Fruit fly (Drosophila melanogaster) whole organism, embryonic: ENCODE data around the gene Cpr97Ea.

Source experiments
- Adf1 ChIP-seq: fragments of 200-800 bp; sonication (Bioruptor generic); IDR thresholded peaks from 2 replicates; pipeline ENCODE4 v1.3.6; 2022; ENCODE audit warnings: missing biosample characterization, missing genetic modification characterization
- Aef1 ChIP-seq: fragments of 200-800 bp; sonication (Bioruptor generic); IDR thresholded peaks from 3 replicates; pipeline ENCODE4 v1.3.6; 2022; ENCODE audit warnings: missing biosample characterization, missing genetic modification characterization
- Bdp1 ChIP-seq: fragments of 200-800 bp; sonication (Bioruptor generic); optimal IDR thresholded peaks from 3 replicates; lab custom pipeline; 2016; ENCODE audit warnings: missing biosample characterization, missing genetic modification characterization
- CG11723 ChIP-seq: fragments of 200-800 bp; sonication (Bioruptor generic); optimal IDR thresholded peaks from 2 replicates; lab custom pipeline; 2017; ENCODE audit warnings: missing biosample characterization, mild to moderate bottlenecking, missing genetic modification characterization
- CG16813 ChIP-seq: fragments of 200-800 bp; sonication (Bioruptor generic); IDR thresholded peaks from 3 replicates; pipeline ENCODE4 v1.3.6; 2022; ENCODE audit warnings: missing biosample characterization, missing genetic modification characterization; ENCODE audit not compliant: partially characterized antibody
- CG17612 ChIP-seq: fragments of 200-800 bp; sonication (Bioruptor generic); IDR thresholded peaks from 2 replicates; pipeline ENCODE4 v1.3.6; 2022; ENCODE audit warnings: missing biosample characterization, missing genetic modification characterization
- CG1832 ChIP-seq: fragments of 200-800 bp; sonication (Bioruptor generic); optimal IDR thresholded peaks from 2 replicates; lab custom pipeline; 2017; ENCODE audit warnings: missing biosample characterization, mild to moderate bottlenecking, missing genetic modification characterization, inconsistent platforms
- CG7372 ChIP-seq: fragments of 200-800 bp; sonication (Bioruptor generic); IDR thresholded peaks from 2 replicates; pipeline ENCODE4 v1.3.6; 2022; ENCODE audit warnings: missing biosample characterization, missing genetic modification characterization
- CG8281 ChIP-seq: fragments of 200-800 bp; sonication (Bioruptor generic); optimal IDR thresholded peaks from 2 replicates; lab custom pipeline; 2018; ENCODE audit warnings: missing biosample characterization, mild to moderate bottlenecking, missing genetic modification characterization, moderate library complexity
- CG9609 ChIP-seq: fragments of 200-800 bp; sonication (Bioruptor generic); optimal IDR thresholded peaks from 3 replicates; lab custom pipeline; 2016; ENCODE audit warnings: missing biosample characterization, missing genetic modification characterization
- Dref ChIP-seq: fragments of 200-800 bp; sonication (Bioruptor generic); IDR thresholded peaks from 2 replicates; pipeline ENCODE4 v1.3.6; 2022; ENCODE audit warnings: missing biosample characterization, missing genetic modification characterization
- Ets65A ChIP-seq: fragments of 200-800 bp; sonication (Bioruptor generic); peaks from one replicate; lab custom pipeline; 2016; ENCODE audit warnings: missing biosample characterization, missing genetic modification characterization
- Fer1 ChIP-seq: fragments of 200-800 bp; sonication (Bioruptor generic); optimal IDR thresholded peaks from 2 replicates; lab custom pipeline; 2017; ENCODE audit warnings: missing biosample characterization, mild to moderate bottlenecking, missing genetic modification characterization
- GATAe ChIP-seq: fragments of 200-800 bp; sonication (Bioruptor generic); conservative IDR thresholded peaks from 2 replicates; pipeline ENCODE4 v1.3.6; 2022; ENCODE audit warnings: missing biosample characterization, missing genetic modification characterization
- H15 ChIP-seq: fragments of 200-800 bp; sonication (Bioruptor generic); IDR thresholded peaks from 3 replicates; pipeline ENCODE4 v1.3.6; 2022; ENCODE audit warnings: missing biosample characterization, missing genetic modification characterization
- Hey ChIP-seq: fragments of 200-800 bp; sonication (Bioruptor generic); optimal IDR thresholded peaks from 3 replicates; lab custom pipeline; 2018; ENCODE audit warnings: missing biosample characterization, mild to moderate bottlenecking, missing genetic modification characterization
- NC2β ChIP-seq: fragments of 200-800 bp; sonication (Bioruptor generic); optimal IDR thresholded peaks from 2 replicates; lab custom pipeline; 2016; ENCODE audit warnings: missing biosample characterization, missing genetic modification characterization
- NFAT ChIP-seq: fragments of 200-800 bp; sonication (Bioruptor generic); IDR thresholded peaks from 2 replicates; pipeline ENCODE4 v1.3.6; 2022; ENCODE audit warnings: missing biosample characterization, missing genetic modification characterization
- Oli ChIP-seq: fragments of 200-800 bp; sonication (Bioruptor generic); optimal IDR thresholded peaks from 2 replicates; lab custom pipeline; 2018; ENCODE audit warnings: missing biosample characterization, mild to moderate bottlenecking, missing genetic modification characterization, moderate library complexity
- Pdp1 ChIP-seq, 2 experiments: fragments of 200-800 bp; sonication (Bioruptor generic); optimal IDR thresholded peaks; 3 replicates each; lab custom pipeline; 2016; ENCODE audit warnings: missing biosample characterization in 2 of 2, missing genetic modification characterization in 2 of 2, mild to moderate bottlenecking in 1 of 2, moderate library complexity in 1 of 2
- chinmo ChIP-seq: fragments of 200-800 bp; sonication (Bioruptor generic); IDR thresholded peaks from 4 replicates; pipeline ENCODE4 v1.3.6; 2022; ENCODE audit warnings: missing biosample characterization, missing genetic modification characterization; ENCODE audit not compliant: partially characterized antibody
- chm ChIP-seq: fragments of 200-800 bp; sonication (Bioruptor generic); IDR thresholded peaks from 2 replicates; pipeline ENCODE4 v1.3.6; 2022; ENCODE audit warnings: missing biosample characterization, missing genetic modification characterization
- ci ChIP-seq: fragments of 200-800 bp; sonication (Bioruptor generic); IDR thresholded peaks from 3 replicates; pipeline ENCODE4 v1.3.6; 2022; ENCODE audit warnings: missing biosample characterization, missing genetic modification characterization
- cwo ChIP-seq: fragments of 200-800 bp; sonication (Bioruptor generic); optimal IDR thresholded peaks from 3 replicates; lab custom pipeline; 2017; ENCODE audit warnings: missing biosample characterization, missing genetic modification characterization, mild to moderate bottlenecking, moderate library complexity, missing genetic modification reagents
- disco-r ChIP-seq: fragments of 200-800 bp; sonication (Bioruptor generic); optimal IDR thresholded peaks from 2 replicates; lab custom pipeline; 2016; ENCODE audit warnings: missing biosample characterization, missing genetic modification characterization
- emc ChIP-seq: fragments of 200-800 bp; sonication (Bioruptor generic); optimal IDR thresholded peaks from 2 replicates; lab custom pipeline; 2016; ENCODE audit warnings: missing biosample characterization, missing genetic modification characterization
- ewg ChIP-seq: fragments of 200-800 bp; sonication (Bioruptor generic); optimal IDR thresholded peaks from 3 replicates; lab custom pipeline; 2017; ENCODE audit warnings: mild to moderate bottlenecking, missing biosample characterization, missing genetic modification reagents, missing genetic modification characterization
- exex ChIP-seq: fragments of 200-800 bp; sonication (Bioruptor generic); optimal IDR thresholded peaks from 4 replicates; lab custom pipeline; 2018; ENCODE audit warnings: missing biosample characterization, mild to moderate bottlenecking, missing genetic modification characterization, moderate library complexity
- fd64A ChIP-seq: fragments of 200-800 bp; sonication (Bioruptor generic); optimal IDR thresholded peaks from 3 replicates; lab custom pipeline; 2018; ENCODE audit warnings: missing biosample characterization, mild to moderate bottlenecking, missing genetic modification characterization
- gcm ChIP-seq: fragments of 200-800 bp; sonication (Bioruptor generic); optimal IDR thresholded peaks from 2 replicates; lab custom pipeline; 2019; ENCODE audit warnings: missing biosample characterization, mild to moderate bottlenecking, missing genetic modification characterization, moderate library complexity
- grn ChIP-seq: fragments of 200-800 bp; sonication (Bioruptor generic); optimal IDR thresholded peaks from 3 replicates; lab custom pipeline; 2017; ENCODE audit warnings: missing biosample characterization, missing genetic modification characterization
- lab ChIP-seq: fragments of 200-800 bp; sonication (Bioruptor generic); optimal IDR thresholded peaks from 3 replicates; lab custom pipeline; 2017; ENCODE audit warnings: missing biosample characterization, missing genetic modification characterization, mild to moderate bottlenecking, moderate library complexity, missing genetic modification reagents
- pan ChIP-seq, 4 experiments: fragments of >200 bp in 3 of 4; fragments of 200-800 bp in 1 of 4; sonication (Bioruptor generic) in 1 of 4; optimal IDR thresholded peaks in 3 of 4; IDR thresholded peaks in 1 of 4; 2 replicates each; pipeline versions ENCODE4 v1.3.6 to Lab custom; 2017 to 2022; ENCODE audit warnings: missing biosample characterization in 2 of 4, missing genetic modification characterization in 2 of 4, mixed read lengths in 1 of 4
- repo ChIP-seq: fragments of 200-800 bp; sonication (Bioruptor generic); optimal IDR thresholded peaks from 2 replicates; lab custom pipeline; 2016; ENCODE audit warnings: missing biosample characterization, missing genetic modification characterization
- sug ChIP-seq: fragments of 200-800 bp; optimal IDR thresholded peaks from 2 replicates; lab custom pipeline; 2019; ENCODE audit warnings: missing biosample characterization, mild to moderate bottlenecking, missing genetic modification characterization, moderate library complexity

Cpr97Ea gene

DNA sequence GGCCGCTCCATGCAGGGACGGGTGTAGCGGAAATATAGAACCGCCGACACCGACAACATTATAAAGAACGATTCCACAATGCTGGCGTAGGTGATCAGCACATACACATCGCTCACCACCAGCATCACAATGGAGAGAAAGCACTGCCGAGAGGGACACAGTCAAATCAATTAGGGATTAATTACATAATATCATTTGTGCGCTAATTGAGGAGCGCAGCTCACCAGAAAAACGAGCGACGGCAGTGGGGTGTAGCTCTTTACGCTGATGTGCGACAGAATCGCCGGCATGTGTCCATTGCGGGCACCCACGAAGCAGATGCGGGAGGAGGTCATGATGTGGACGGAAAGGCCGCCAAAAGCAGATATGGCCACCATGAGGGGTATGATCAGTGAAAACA, 21.9 kb upstream of the Cpr97Ea start:
- TF ChIP-seq CG17612 (no peak), chm (GFP tag; lab: Robert Waterston, UW) (no peak), Dref (GFP tag; lab: Robert Waterston, UW) (no peak), Pdp1 (GFP tag; optimal IDR thresholded peaks at IDR 0.05; lab: Kevin White, UChicago) (peak in 1 of 2 experiments; percentile 51), NC2β (GFP tag; lab: Kevin White, UChicago) (no peak), pan (optimal IDR thresholded peaks at IDR 0.05; lab: Kevin White, UChicago) (no peak), pan (GFP tag; optimal IDR thresholded peaks at IDR 0.05 in 1 of 2, IDR thresholded peaks at IDR 0.05 in 1 of 2) (no peak), fd64A (no peak), emc (GFP tag; lab: Kevin White, UChicago) (no peak), sug (tag; lab: Kevin White, UChicago) (no peak), CG9609 (GFP tag; lab: Kevin White, UChicago) (no peak), cwo (GFP tag; lab: Kevin White, UChicago) (no peak), gcm (GFP tag; lab: Kevin White, UChicago) (peak; percentile 74), Adf1 (GFP tag; lab: Robert Waterston, UW) (no peak), CG1832 (GFP tag; lab: Kevin White, UChicago) (no peak), CG8281 (tag; lab: Kevin White, UChicago) (no peak)
- TF ChIP-seq, all 482 proteins: peak for 2

DNA sequence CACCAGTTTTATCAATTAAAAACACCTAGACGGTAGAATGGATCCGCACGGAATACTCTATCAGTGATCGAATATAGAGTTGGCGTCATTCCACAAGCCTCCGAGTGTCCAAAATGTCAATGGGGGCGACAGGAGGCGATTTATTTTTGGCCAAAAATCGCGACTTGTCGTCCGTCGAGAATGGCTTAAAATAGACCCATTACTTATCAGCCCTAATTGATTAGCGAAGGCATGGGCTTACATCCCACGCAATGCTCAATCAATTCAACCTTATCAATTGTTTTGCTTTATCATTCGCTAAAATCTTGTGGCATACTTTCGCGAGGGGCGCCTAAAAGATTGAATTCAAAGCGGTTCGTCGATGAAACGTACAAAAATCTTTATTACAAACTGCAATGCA, 20.5 kb upstream of the Cpr97Ea start:
- TF ChIP-seq Oli (tag; lab: Kevin White, UChicago) (no peak), repo (no peak), exex (tag; lab: Kevin White, UChicago) (peak; percentile 31), GATAe (0 out of 2 replicates have a peak, but pooled peaks have one; percentile 25), ci (GFP tag; lab: Robert Waterston, UW) (no peak), Fer1 (GFP tag; lab: Kevin White, UChicago) (no peak), disco-r (GFP tag; lab: Kevin White, UChicago) (no peak), H15 (no peak), ewg (GFP tag; lab: Kevin White, UChicago) (no peak), pan (optimal IDR thresholded peaks at IDR 0.05; lab: Kevin White, UChicago) (no peak), pan (GFP tag; optimal IDR thresholded peaks at IDR 0.05 in 1 of 2, IDR thresholded peaks at IDR 0.05 in 1 of 2) (no peak), grn (peak; percentile 80), chinmo (GFP tag; lab: Robert Waterston, UW) (0 out of 4 replicates have a peak, but pooled peaks have one; percentile 41), lab (GFP tag; lab: Kevin White, UChicago) (peak; percentile 60)

DNA sequence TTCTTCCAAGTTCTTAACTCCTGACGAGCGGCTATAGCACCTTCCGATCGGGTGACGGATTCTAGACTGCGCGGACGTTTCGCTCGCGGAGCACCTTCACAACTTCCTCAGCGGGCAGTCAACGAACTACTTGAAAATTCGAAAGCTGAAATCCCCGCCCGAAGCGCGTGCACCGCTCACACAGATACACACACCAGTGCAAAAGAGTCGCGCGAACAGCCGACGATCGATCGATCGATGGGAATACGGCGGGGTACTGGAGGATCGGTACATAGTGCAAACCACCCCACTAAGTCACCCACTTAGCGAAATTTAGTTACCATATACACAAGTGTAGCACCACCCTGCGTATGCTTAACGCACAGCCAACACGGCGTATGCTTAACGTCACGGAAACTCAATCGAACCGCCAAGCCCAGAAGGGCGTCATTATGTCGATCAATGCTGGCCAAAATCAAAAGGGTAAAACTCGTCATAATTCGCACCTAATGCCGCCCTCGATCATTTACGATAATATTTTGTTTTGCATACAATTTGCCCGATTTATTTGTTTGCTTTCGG, 18.6 kb upstream of the Cpr97Ea start, which contains the start of gene CAH9:
TSS of gene CAH9 (minus strand) at position 51 of the 561 bp plus-strand sequence.
- TF ChIP-seq NFAT (0 out of 2 replicates have a peak, but pooled peaks have one; percentile 3), cwo (GFP tag; lab: Kevin White, UChicago) (peak; percentile 8), Oli (tag; lab: Kevin White, UChicago) (no peak), Ets65A (GFP tag; lab: Kevin White, UChicago) (peak; percentile 61), CG7372 (peak; percentile 73), CG11723 (GFP tag; lab: Kevin White, UChicago) (no peak)

DNA sequence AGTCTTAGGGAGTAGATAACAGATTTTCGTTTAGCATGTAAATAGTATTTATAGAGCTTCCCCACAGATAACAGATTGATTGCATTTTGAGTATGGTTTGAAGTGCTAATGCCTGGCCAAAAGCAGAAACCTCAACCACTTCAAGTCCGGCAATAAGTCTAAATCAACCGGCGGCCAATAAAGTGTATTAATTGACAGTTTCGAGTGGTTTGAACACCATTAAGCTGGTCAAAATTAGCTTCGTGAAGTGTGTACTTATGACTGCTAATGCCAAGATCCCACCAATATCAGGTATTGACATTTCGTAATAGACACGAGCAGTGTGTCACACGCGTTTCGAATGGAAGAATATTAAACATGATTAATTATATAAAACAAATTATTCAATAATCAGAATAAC, 17.9 kb upstream of the Cpr97Ea start:
- TF ChIP-seq Hey (tag; lab: Kevin White, UChicago), result peak; percentile 57
- TF ChIP-seq Bdp1 (GFP tag; lab: Kevin White, UChicago), result no peak
- TF ChIP-seq CG16813 (GFP tag; lab: Robert Waterston, UW), result no peak
- peak; percentile 66 for TF ChIP-seq exex (tag; lab: Kevin White, UChicago)
- TF ChIP-seq Aef1 (GFP tag; lab: Robert Waterston, UW), result no peak
